Fruit fly (Drosophila melanogaster) whole organism, pupa: ENCODE measurements around the gene CG7182.

Experiments
- CG13204 ChIP-seq: fragments of 200-800 bp; sonication (Bioruptor generic); optimal IDR thresholded peaks from 2 replicates; lab custom pipeline; 2018; ENCODE audit warnings: missing biosample characterization, mild to moderate bottlenecking, missing genetic modification characterization, moderate library complexity
- EcR ChIP-seq: fragments of 200-800 bp; sonication (Bioruptor generic); optimal IDR thresholded peaks from 3 replicates; lab custom pipeline; 2019; ENCODE audit warnings: missing biosample characterization, missing genetic modification characterization, mild to moderate bottlenecking, moderate library complexity, missing genetic modification reagents
- Snoo ChIP-seq: fragments of 200-800 bp; sonication (Bioruptor generic); optimal IDR thresholded peaks from 3 replicates; lab custom pipeline; 2017; ENCODE audit warnings: missing biosample characterization, mild to moderate bottlenecking, missing genetic modification characterization, inconsistent platforms

DNA sequence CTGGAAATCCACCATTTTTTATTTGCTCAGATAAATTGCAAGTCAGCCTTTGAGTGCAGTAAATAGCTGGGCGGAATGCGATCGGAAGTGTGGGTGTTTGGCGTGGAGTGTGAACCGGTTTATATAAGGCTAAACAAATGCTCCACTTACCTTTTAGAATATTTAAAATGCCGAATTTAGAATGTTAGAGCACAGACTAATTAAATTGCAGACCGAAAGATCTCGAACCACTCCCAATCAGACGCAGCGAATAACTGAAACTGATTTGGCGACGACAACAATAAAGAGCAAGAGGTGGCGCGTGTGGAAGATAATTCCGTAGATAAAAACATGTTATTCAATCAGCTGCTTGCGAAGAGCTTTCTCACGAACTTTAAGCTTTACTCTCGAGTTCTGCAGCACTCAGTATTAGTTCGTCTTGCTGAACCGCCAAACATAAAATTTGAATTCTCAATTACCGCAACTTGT is 14.5 kb upstream of the CG7182 start, which contains the start of gene Idh:
- no peak for TF ChIP-seq CG13204
- peak; percentile 13 for TF ChIP-seq Snoo (tag; lab: Kevin White, UChicago)
- peak; percentile 17 for TF ChIP-seq EcR (GFP tag; lab: Kevin White, UChicago)
